Worm (Caenorhabditis elegans) whole organism, mixed stage, embryonic: ENCODE results near the gene sdhd-1.

Source experiments
- M03D4.4 ChIP-seq: sonication (generic microtip); optimal IDR thresholded peaks from 2 replicates; lab custom pipeline; 2017; ENCODE audit warnings: mild to moderate bottlenecking, missing genetic modification characterization, missing compliant biosample characterization
- bed-3 ChIP-seq: fragments of 200-800 bp; sonication (Bioruptor generic); optimal IDR thresholded peaks from 3 replicates; lab custom pipeline; 2018; ENCODE audit warnings: mild to moderate bottlenecking, missing genetic modification characterization, moderate library complexity, missing compliant biosample characterization
- blmp-1 ChIP-seq: fragments of 150-350 bp; optimal IDR thresholded peaks from 2 replicates; lab custom pipeline; 2014; ENCODE audit warnings: missing biosample characterization, missing genetic modification characterization
- ceh-39 ChIP-seq: fragments of 150-350 bp; optimal IDR thresholded peaks from 2 replicates; lab custom pipeline; 2014; ENCODE audit warnings: missing biosample characterization, missing genetic modification characterization
- ceh-83 ChIP-seq: fragments of 200-800 bp; sonication (Bioruptor generic); optimal IDR thresholded peaks from 2 replicates; lab custom pipeline; 2018; ENCODE audit warnings: mild to moderate bottlenecking, missing genetic modification characterization, missing compliant biosample characterization
- ces-1 ChIP-seq: fragments of 150-350 bp; optimal IDR thresholded peaks from 2 replicates; lab custom pipeline; 2014; ENCODE audit warnings: missing biosample characterization, missing genetic modification reagents, missing genetic modification characterization
- cnd-1 ChIP-seq: fragments of 200-800 bp; sonication (Bioruptor generic); optimal IDR thresholded peaks from 2 replicates; lab custom pipeline; 2018; ENCODE audit warnings: mild to moderate bottlenecking, missing genetic modification characterization, missing compliant biosample characterization
- drap-1 ChIP-seq: fragments of 200-800 bp; sonication (Bioruptor generic); optimal IDR thresholded peaks from 3 replicates; lab custom pipeline; 2018; ENCODE audit warnings: mild to moderate bottlenecking, missing genetic modification characterization, missing compliant biosample characterization
- elt-1 ChIP-seq: sonication (generic microtip); optimal IDR thresholded peaks from 2 replicates; lab custom pipeline; 2017; ENCODE audit warnings: missing genetic modification characterization, mild to moderate bottlenecking, missing compliant biosample characterization, antibody characterized with exemption, moderate library complexity, borderline replicate concordance; ENCODE audit not compliant: insufficient read depth
- elt-3 ChIP-seq: fragments of 150-350 bp; optimal IDR thresholded peaks from 2 replicates; lab custom pipeline; 2014; ENCODE audit warnings: missing biosample characterization, missing genetic modification characterization
- flh-1 ChIP-seq: fragments of 200-800 bp; sonication (Bioruptor generic); optimal IDR thresholded peaks from 2 replicates; lab custom pipeline; 2018; ENCODE audit warnings: mild to moderate bottlenecking, missing genetic modification characterization, moderate library complexity, missing compliant biosample characterization
- ham-2 ChIP-seq: fragments of 200-800 bp; sonication (Bioruptor generic); optimal IDR thresholded peaks from 2 replicates; lab custom pipeline; 2018; ENCODE audit warnings: mild to moderate bottlenecking, missing genetic modification characterization, missing compliant biosample characterization
- hlh-1 ChIP-seq: fragments of 150-350 bp; optimal IDR thresholded peaks from 2 replicates; lab custom pipeline; 2014; ENCODE audit warnings: missing biosample characterization, missing genetic modification reagents, missing genetic modification characterization
- lin-13 ChIP-seq: fragments of 150-350 bp; optimal IDR thresholded peaks from 2 replicates; lab custom pipeline; 2014; ENCODE audit warnings: missing biosample characterization, missing genetic modification characterization
- lin-32 ChIP-seq: fragments of 200-800 bp; sonication (Bioruptor generic); optimal IDR thresholded peaks from 2 replicates; lab custom pipeline; 2018; ENCODE audit warnings: mild to moderate bottlenecking, missing genetic modification characterization, missing compliant biosample characterization
- lsy-2 ChIP-seq: fragments of 150-350 bp; optimal IDR thresholded peaks from 2 replicates; lab custom pipeline; 2014; ENCODE audit warnings: missing biosample characterization, missing genetic modification characterization
- mab-5 ChIP-seq: fragments of 150-350 bp; optimal IDR thresholded peaks from 2 replicates; lab custom pipeline; 2014; ENCODE audit warnings: missing biosample characterization, missing genetic modification characterization
- mep-1 ChIP-seq: fragments of 150-350 bp; optimal IDR thresholded peaks from 2 replicates; lab custom pipeline; 2017; ENCODE audit warnings: missing biosample characterization, missing genetic modification reagents, missing genetic modification characterization, inconsistent platforms
- mls-2 ChIP-seq: sonication (generic microtip); optimal IDR thresholded peaks from 2 replicates; lab custom pipeline; 2016; ENCODE audit warnings: mild to moderate bottlenecking, missing genetic modification characterization, moderate library complexity, missing compliant biosample characterization
- nhr-12 ChIP-seq: fragments of 150-350 bp; optimal IDR thresholded peaks from 2 replicates; lab custom pipeline; 2014; ENCODE audit warnings: missing biosample characterization, missing genetic modification characterization
- nhr-2 ChIP-seq: fragments of 150-350 bp; optimal IDR thresholded peaks from 2 replicates; lab custom pipeline; 2014; ENCODE audit warnings: missing biosample characterization, missing genetic modification characterization
- nhr-237 ChIP-seq: fragments of 150-350 bp; optimal IDR thresholded peaks from 2 replicates; lab custom pipeline; 2014; ENCODE audit warnings: missing biosample characterization, missing genetic modification characterization
- nhr-76 ChIP-seq: sonication (generic microtip); optimal IDR thresholded peaks from 2 replicates; lab custom pipeline; 2017; ENCODE audit warnings: missing biosample characterization, missing genetic modification characterization
- pha-4 ChIP-seq: fragments of 150-350 bp; optimal IDR thresholded peaks from 2 replicates; lab custom pipeline; 2018; ENCODE audit warnings: missing biosample characterization, missing genetic modification reagents, missing genetic modification characterization
- sem-2 ChIP-seq: fragments of 200-800 bp; sonication (Bioruptor generic); optimal IDR thresholded peaks from 2 replicates; lab custom pipeline; 2018; ENCODE audit warnings: mild to moderate bottlenecking, missing genetic modification characterization, missing compliant biosample characterization
- sptf-1 ChIP-seq: sonication (generic microtip); optimal IDR thresholded peaks from 2 replicates; lab custom pipeline; 2017; ENCODE audit warnings: mild to moderate bottlenecking, missing genetic modification characterization, moderate library complexity, missing compliant biosample characterization
- tbx-8 ChIP-seq: fragments of 200-800 bp; sonication (Bioruptor generic); optimal IDR thresholded peaks from 2 replicates; lab custom pipeline; 2018; ENCODE audit warnings: mild to moderate bottlenecking, missing genetic modification characterization, moderate library complexity, missing compliant biosample characterization
- unc-120 ChIP-seq: sonication (generic microtip); optimal IDR thresholded peaks from 2 replicates; lab custom pipeline; 2017; ENCODE audit warnings: missing genetic modification characterization, missing compliant biosample characterization; ENCODE audit not compliant: poor library complexity, severe bottlenecking
- unc-62 ChIP-seq: fragments of 150-350 bp; optimal IDR thresholded peaks from 2 replicates; lab custom pipeline; 2014; ENCODE audit warnings: missing biosample characterization, missing genetic modification reagents, missing genetic modification characterization
- zip-8 ChIP-seq: fragments of 150-350 bp; optimal IDR thresholded peaks from 2 replicates; lab custom pipeline; 2014; ENCODE audit warnings: missing biosample characterization, missing genetic modification characterization
- ztf-11 ChIP-seq: fragments of 150-350 bp; optimal IDR thresholded peaks from 2 replicates; lab custom pipeline; 2014; ENCODE audit warnings: missing biosample characterization, missing genetic modification characterization

Gene sdhd-1

DNA sequence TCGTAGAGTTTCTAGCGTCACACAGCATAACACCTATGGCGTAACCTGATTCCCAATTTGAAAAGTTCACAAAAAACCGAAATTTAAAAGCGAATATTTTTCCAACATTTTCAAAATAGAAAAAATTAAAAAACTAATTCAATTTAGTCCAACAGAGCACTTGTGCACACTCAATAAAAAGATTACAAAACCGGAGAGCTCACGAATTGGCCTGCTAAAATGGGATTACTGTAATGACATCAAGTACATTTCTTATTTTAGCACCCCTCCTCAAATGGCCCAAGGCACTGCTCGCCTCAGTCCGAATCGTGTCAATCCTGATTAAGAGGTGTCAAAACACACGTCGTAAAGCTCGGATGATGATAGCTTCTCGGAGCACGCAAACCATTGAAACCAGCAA lies 16.9 kb downstream of the sdhd-1 start:
- TF ChIP-seq mls-2 (tag; lab: Kevin White, UChicago) (no peak), ces-1 (peak; percentile 85), tbx-8 (GFP tag; lab: Kevin White, UChicago) (no peak), flh-1 (GFP tag; lab: Kevin White, UChicago) (no peak), nhr-2 (tag; lab: Kevin White, UChicago) (no peak), elt-1 (no peak), mep-1 (tag; lab: Kevin White, UChicago) (no peak), cnd-1 (no peak)
- TF ChIP-seq, all 35 proteins: peak for 1

ce11 chrII:11030297-11030696 lies 19.4 kb downstream of the sdhd-1 start, which contains the start of gene nlp-18:
Gene nlp-18 (minus strand): TSS chrII:11030397.
- TF ChIP-seq ceh-39 (tag; lab: Kevin White, UChicago) (no peak), mab-5 (no peak), blmp-1 (tag; lab: Kevin White, UChicago) (no peak), nhr-76 (tag; lab: Kevin White, UChicago) (no peak), M03D4.4 (tag; lab: Kevin White, UChicago) (no peak), nhr-12 (tag; lab: Kevin White, UChicago) (no peak), zip-8 (tag; lab: Kevin White, UChicago) (no peak), bed-3 (GFP tag; lab: Kevin White, UChicago) (no peak), elt-3 (tag; lab: Kevin White, UChicago) (no peak), tbx-8 (GFP tag; lab: Kevin White, UChicago) (no peak)

DNA sequence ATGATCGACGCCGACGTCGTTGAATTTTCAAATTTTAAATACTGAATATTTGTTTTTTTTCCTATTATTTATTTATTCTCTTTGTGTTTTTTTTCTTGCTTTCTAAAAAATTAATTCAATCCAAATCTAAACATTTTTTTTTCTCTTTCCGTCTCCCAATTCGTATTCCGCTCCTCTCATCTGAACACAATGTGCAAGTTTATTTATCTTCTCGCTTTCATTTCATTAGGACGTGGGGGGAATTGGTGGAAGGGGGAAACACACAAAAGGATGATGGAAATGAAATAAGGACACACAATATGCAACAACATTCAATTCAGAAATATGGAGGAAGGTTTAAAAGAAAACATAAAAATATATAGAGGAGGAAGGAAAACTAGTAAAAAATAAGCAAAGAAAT lies 21.9 kb downstream of the sdhd-1 start:
- TF ChIP-seq zip-8 (tag; lab: Kevin White, UChicago) (no peak), mep-1 (tag; lab: Kevin White, UChicago) (no peak), ces-1 (peak; percentile 85), sem-2 (GFP tag; lab: Kevin White, UChicago) (no peak), drap-1 (GFP tag; lab: Kevin White, UChicago) (no peak), blmp-1 (tag; lab: Kevin White, UChicago) (peak; percentile 83), bed-3 (GFP tag; lab: Kevin White, UChicago) (no peak), lin-13 (tag; lab: Kevin White, UChicago) (no peak), elt-3 (tag; lab: Kevin White, UChicago) (no peak)

ce11 chrII:11025566-11025965 lies 24.1 kb downstream of the sdhd-1 start, which contains the start of gene F33A8.7:
Gene F33A8.7 (minus strand): TSS chrII:11025666.
- no peak for TF ChIP-seq unc-120 (tag; lab: Kevin White, UChicago)
- TF ChIP-seq ham-2 (GFP tag; lab: Kevin White, UChicago): peak; percentile 20

ce11 chrII:11022023-11022422 lies 27.7 kb downstream of the sdhd-1 start, which contains the start of gene let-858:
Gene let-858 (plus strand): TSS chrII:11022370.
- TF ChIP-seq ces-1: peak; percentile 51
- TF ChIP-seq M03D4.4 (tag; lab: Kevin White, UChicago): no peak
- TF ChIP-seq zip-8 (tag; lab: Kevin White, UChicago): no peak
- TF ChIP-seq ceh-83 (GFP tag; lab: Kevin White, UChicago): no peak
- TF ChIP-seq lsy-2 (tag; lab: Kevin White, UChicago): peak; percentile 67
- peak; percentile 18 for TF ChIP-seq hlh-1 (tag; lab: Kevin White, UChicago)
- peak; percentile 61 for TF ChIP-seq mep-1 (tag; lab: Kevin White, UChicago)
- peak; percentile 47 for TF ChIP-seq pha-4 (tag; lab: Kevin White, UChicago)
- peak; percentile 29 for TF ChIP-seq nhr-237 (tag; lab: Kevin White, UChicago)

ce11 chrII:11020707-11021106 lies 29.0 kb downstream of the sdhd-1 start:
- TF ChIP-seq cnd-1 (no peak), elt-3 (tag; lab: Kevin White, UChicago) (no peak), ces-1 (no peak), sptf-1 (tag; lab: Kevin White, UChicago) (no peak), ham-2 (GFP tag; lab: Kevin White, UChicago) (no peak), lin-32 (GFP tag; lab: Kevin White, UChicago) (no peak), ceh-39 (tag; lab: Kevin White, UChicago) (no peak), unc-62 (GFP tag; lab: Kevin White, UChicago) (no peak), blmp-1 (tag; lab: Kevin White, UChicago) (no peak), ztf-11 (tag; lab: Kevin White, UChicago) (no peak), hlh-1 (tag; lab: Kevin White, UChicago) (no peak), ceh-83 (GFP tag; lab: Kevin White, UChicago) (no peak)
